Worm (Caenorhabditis elegans) whole organism, L2 larva: ENCODE data around the gene R12B2.6.
A peak's percentile ranks its signal among the peaks of the same experiment; 100 is the strongest.

Experiments used
- C34F6.9 ChIP-seq: fragments of 150-350 bp; optimal IDR thresholded peaks from 2 replicates; lab custom pipeline; 2014; ENCODE audit warnings: missing biosample characterization, missing genetic modification characterization
- F13H6.1 ChIP-seq: sonication (generic microtip); optimal IDR thresholded peaks from 2 replicates; lab custom pipeline; 2016; ENCODE audit warnings: missing genetic modification characterization, missing compliant biosample characterization
- R02D3.7 ChIP-seq: fragments of 150-350 bp; optimal IDR thresholded peaks from 2 replicates; lab custom pipeline; 2014; ENCODE audit warnings: missing biosample characterization, missing genetic modification characterization
- Y55F3AM.14 ChIP-seq: fragments of 200-800 bp; sonication (Bioruptor generic); optimal IDR thresholded peaks from 2 replicates; lab custom pipeline; 2018; ENCODE audit warnings: mild to moderate bottlenecking, missing genetic modification characterization, missing compliant biosample characterization
- ZK546.5 ChIP-seq: sonication (generic microtip); optimal IDR thresholded peaks from 2 replicates; lab custom pipeline; 2017; ENCODE audit warnings: missing biosample characterization, missing genetic modification characterization
- aly-2 ChIP-seq: fragments of 150-350 bp; optimal IDR thresholded peaks from 2 replicates; lab custom pipeline; 2014; ENCODE audit warnings: missing biosample characterization, missing genetic modification characterization
- ama-1 ChIP-seq: fragments of 150-350 bp; optimal IDR thresholded peaks from 2 replicates; lab custom pipeline; 2018; ENCODE audit warnings: inconsistent platforms
- blmp-1 ChIP-seq: sonication (generic microtip); optimal IDR thresholded peaks from 2 replicates; lab custom pipeline; 2017; ENCODE audit warnings: missing genetic modification characterization, mild to moderate bottlenecking, missing compliant biosample characterization, antibody characterized with exemption, moderate library complexity; ENCODE audit not compliant: insufficient read depth
- ceh-82 ChIP-seq: fragments of 150-350 bp; optimal IDR thresholded peaks from 2 replicates; lab custom pipeline; 2014; ENCODE audit warnings: missing biosample characterization, missing genetic modification characterization
- dmd-4 ChIP-seq: sonication (generic microtip); optimal IDR thresholded peaks from 2 replicates; lab custom pipeline; 2017; ENCODE audit warnings: missing biosample characterization, missing genetic modification characterization
- egl-27 ChIP-seq: sonication (generic microtip); optimal IDR thresholded peaks from 3 replicates; lab custom pipeline; 2017; ENCODE audit warnings: missing biosample characterization, missing genetic modification reagents, missing genetic modification characterization
- elt-1 ChIP-seq: fragments of 150-350 bp; optimal IDR thresholded peaks from 2 replicates; lab custom pipeline; 2014; ENCODE audit warnings: missing biosample characterization, missing genetic modification characterization
- elt-3 ChIP-seq: sonication (generic microtip); optimal IDR thresholded peaks from 2 replicates; lab custom pipeline; 2017; ENCODE audit warnings: missing biosample characterization, missing genetic modification characterization
- fos-1 ChIP-seq: fragments of 150-350 bp; optimal IDR thresholded peaks from 2 replicates; lab custom pipeline; 2014; ENCODE audit warnings: missing biosample characterization, missing genetic modification characterization
- gmeb-1 ChIP-seq: fragments of 150-350 bp; optimal IDR thresholded peaks from 2 replicates; lab custom pipeline; 2014; ENCODE audit warnings: missing biosample characterization, missing genetic modification characterization
- lin-11 ChIP-seq: fragments of 150-350 bp; sonication (generic microtip); optimal IDR thresholded peaks from 2 replicates; lab custom pipeline; 2014; ENCODE audit warnings: missing biosample characterization, missing genetic modification characterization, inconsistent platforms, mixed read lengths
- lin-13 ChIP-seq: fragments of 150-350 bp; optimal IDR thresholded peaks from 2 replicates; lab custom pipeline; 2014; ENCODE audit warnings: missing biosample characterization, missing genetic modification reagents, missing genetic modification characterization
- lsy-2 ChIP-seq, 2 experiments: fragments of 150-350 bp in 1 of 2; sonication (generic microtip) in 1 of 2; optimal IDR thresholded peaks; 2 replicates each; lab custom pipeline; 2014 to 2017; ENCODE audit warnings: missing biosample characterization in 2 of 2, missing genetic modification characterization in 2 of 2
- mab-5 ChIP-seq: fragments of 150-350 bp; optimal IDR thresholded peaks from 2 replicates; lab custom pipeline; 2014; ENCODE audit warnings: missing biosample characterization, missing genetic modification characterization
- mbf-1 ChIP-seq: sonication (generic microtip); optimal IDR thresholded peaks from 2 replicates; lab custom pipeline; 2017; ENCODE audit warnings: missing biosample characterization, missing genetic modification characterization
- mdl-1 ChIP-seq, 2 experiments: fragments of 150-350 bp in 1 of 2; sonication (generic microtip) in 1 of 2; optimal IDR thresholded peaks; 2 replicates each; lab custom pipeline; 2017; ENCODE audit warnings: missing biosample characterization in 2 of 2, missing genetic modification characterization in 2 of 2
- nhr-10 ChIP-seq: sonication (generic microtip); optimal IDR thresholded peaks from 2 replicates; lab custom pipeline; 2017; ENCODE audit warnings: missing biosample characterization, missing genetic modification characterization
- nhr-11 ChIP-seq: fragments of 150-350 bp; optimal IDR thresholded peaks from 2 replicates; lab custom pipeline; 2014; ENCODE audit warnings: missing biosample characterization, missing genetic modification characterization
- nhr-12 ChIP-seq: fragments of 150-350 bp; optimal IDR thresholded peaks from 2 replicates; lab custom pipeline; 2014; ENCODE audit warnings: missing biosample characterization, missing genetic modification characterization
- nhr-129 ChIP-seq: fragments of 150-350 bp; optimal IDR thresholded peaks from 2 replicates; lab custom pipeline; 2014; ENCODE audit warnings: missing biosample characterization, missing genetic modification characterization
- nhr-21 ChIP-seq: fragments of 150-350 bp; optimal IDR thresholded peaks from 2 replicates; lab custom pipeline; 2014; ENCODE audit warnings: missing biosample characterization, missing genetic modification characterization
- nhr-23 ChIP-seq: fragments of 150-350 bp; optimal IDR thresholded peaks from 2 replicates; lab custom pipeline; 2014; ENCODE audit warnings: missing biosample characterization, missing genetic modification reagents, missing genetic modification characterization
- nhr-237 ChIP-seq: fragments of 150-350 bp; optimal IDR thresholded peaks from 2 replicates; lab custom pipeline; 2014; ENCODE audit warnings: missing biosample characterization, missing genetic modification characterization
- nhr-25 ChIP-seq: fragments of 150-350 bp; sonication (generic microtip); optimal IDR thresholded peaks from 3 replicates; lab custom pipeline; 2014; ENCODE audit warnings: missing biosample characterization, missing genetic modification characterization
- nhr-6 ChIP-seq: fragments of 150-350 bp; optimal IDR thresholded peaks from 2 replicates; lab custom pipeline; 2014; ENCODE audit warnings: missing biosample characterization, missing genetic modification characterization
- nhr-77 ChIP-seq: fragments of 150-350 bp; optimal IDR thresholded peaks from 2 replicates; lab custom pipeline; 2014; ENCODE audit warnings: missing biosample characterization, missing genetic modification characterization
- peb-1 ChIP-seq: fragments of 150-350 bp; optimal IDR thresholded peaks from 2 replicates; lab custom pipeline; 2014; ENCODE audit warnings: missing biosample characterization, missing genetic modification characterization
- sem-4 ChIP-seq: fragments of 150-350 bp; optimal IDR thresholded peaks from 2 replicates; lab custom pipeline; 2014; ENCODE audit warnings: missing biosample characterization, missing genetic modification reagents, missing genetic modification characterization
- skn-1 ChIP-seq: sonication (generic microtip); optimal IDR thresholded peaks from 2 replicates; lab custom pipeline; 2017; ENCODE audit warnings: missing biosample characterization, missing genetic modification characterization
- sma-3 ChIP-seq: sonication (generic microtip); optimal IDR thresholded peaks from 2 replicates; lab custom pipeline; 2016; ENCODE audit warnings: missing genetic modification reagents, missing genetic modification characterization, missing compliant biosample characterization
- sma-9 ChIP-seq, 2 experiments: fragments of 150-350 bp in 1 of 2; sonication (generic microtip) in 1 of 2; optimal IDR thresholded peaks; 2 replicates each; lab custom pipeline; 2014 to 2016; ENCODE audit warnings: missing genetic modification characterization in 2 of 2, mild to moderate bottlenecking in 1 of 2, missing biosample characterization in 1 of 2, missing compliant biosample characterization in 1 of 2, missing genetic modification reagents in 1 of 2, moderate library complexity in 1 of 2
- snpc-4 ChIP-seq: fragments of 150-350 bp; optimal IDR thresholded peaks from 2 replicates; lab custom pipeline; 2014; ENCODE audit warnings: missing biosample characterization, missing genetic modification characterization
- unc-39 ChIP-seq: fragments of 150-350 bp; optimal IDR thresholded peaks from 2 replicates; lab custom pipeline; 2014; ENCODE audit warnings: missing biosample characterization, missing genetic modification characterization
- unc-62 ChIP-seq: fragments of 150-350 bp; optimal IDR thresholded peaks from 2 replicates; lab custom pipeline; 2014; ENCODE audit warnings: missing biosample characterization, missing genetic modification reagents, missing genetic modification characterization
- ztf-1 ChIP-seq: fragments of 200-800 bp; sonication (Bioruptor generic); conservative IDR thresholded peaks from 2 replicates; pipeline ENCODE4 v1.3.6; 2022; ENCODE audit warnings: missing genetic modification characterization, missing compliant biosample characterization
- ztf-4 ChIP-seq: fragments of 150-350 bp; optimal IDR thresholded peaks from 2 replicates; lab custom pipeline; 2014; ENCODE audit warnings: missing biosample characterization, missing genetic modification characterization

Gene R12B2.6

ce11 chrIII:5822816-5823215 lies 11.1 kb downstream of the R12B2.6 start:
- TF ChIP-seq ZK546.5 (tag; lab: Kevin White, UChicago) (no peak), lin-13 (no peak), mdl-1 (tag; optimal IDR thresholded peaks at IDR 0.05; lab: Kevin White, UChicago) (no peak), elt-3 (tag; lab: Kevin White, UChicago) (no peak), mab-5 (tag; lab: Kevin White, UChicago) (no peak)

ce11 chrIII:5815932-5816331 lies 18.0 kb downstream of the R12B2.6 start, which contains the start of gene sma-4:
Gene sma-4 (plus strand): TSS chrIII:5816232.
- TF ChIP-seq nhr-11 (tag; lab: Kevin White, UChicago) (no peak), nhr-25 (no peak), blmp-1 (no peak), egl-27 (tag; lab: Kevin White, UChicago) (no peak), aly-2 (tag; lab: Kevin White, UChicago) (no peak), F13H6.1 (tag; lab: Kevin White, UChicago) (no peak), nhr-129 (tag; lab: Kevin White, UChicago) (no peak), mbf-1 (tag; lab: Kevin White, UChicago) (no peak)

ce11 chrIII:5814799-5815198 lies 19.2 kb downstream of the R12B2.6 start, which contains the start of gene R12B2.7:
Gene R12B2.7 (plus strand): TSS chrIII:5815045.
- peak; percentile 48 for TF ChIP-seq sma-9 (GFP tag; optimal IDR thresholded peaks at IDR 0.05; lab: Kevin White, UChicago)
- no peak for TF ChIP-seq sma-9 (tag; optimal IDR thresholded peaks at IDR 0.05; lab: Kevin White, UChicago)
- no peak for TF ChIP-seq lin-13
- TF ChIP-seq sma-3 (GFP tag; lab: Kevin White, UChicago), result peak; percentile 34
- peak; percentile 11 for TF ChIP-seq F13H6.1 (tag; lab: Kevin White, UChicago)
- TF ChIP-seq nhr-25, result peak; percentile 6
- peak; percentile 15 for TF ChIP-seq nhr-21

DNA sequence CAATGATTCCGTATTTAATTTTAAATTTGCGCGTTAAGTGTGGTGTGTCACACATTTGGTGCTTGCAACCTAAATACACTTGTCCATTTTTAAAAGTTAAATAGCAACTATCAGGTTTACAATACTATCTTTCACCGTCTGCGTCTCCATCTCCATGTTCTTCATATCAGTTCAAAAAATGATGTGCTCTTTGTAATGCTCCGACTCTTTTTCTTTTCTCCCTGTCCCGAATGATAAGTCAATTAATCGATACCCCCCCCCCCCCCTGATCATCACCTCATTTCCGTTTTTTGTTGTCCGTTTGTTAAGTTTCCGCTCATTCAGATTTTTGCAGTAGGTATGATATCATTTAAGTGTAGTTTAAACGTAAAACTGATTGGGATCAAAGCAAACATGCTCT lies 19.9 kb downstream of the R12B2.6 start:
- peak; percentile 64 for TF ChIP-seq sma-9 (GFP tag; optimal IDR thresholded peaks at IDR 0.05; lab: Kevin White, UChicago)
- no peak for TF ChIP-seq sma-9 (tag; optimal IDR thresholded peaks at IDR 0.05; lab: Kevin White, UChicago)
- TF ChIP-seq fos-1 (tag; lab: Kevin White, UChicago), result peak; percentile 25
- TF ChIP-seq C34F6.9 (tag; lab: Kevin White, UChicago), result no peak
- TF ChIP-seq, all 48 proteins: peak for 2

DNA sequence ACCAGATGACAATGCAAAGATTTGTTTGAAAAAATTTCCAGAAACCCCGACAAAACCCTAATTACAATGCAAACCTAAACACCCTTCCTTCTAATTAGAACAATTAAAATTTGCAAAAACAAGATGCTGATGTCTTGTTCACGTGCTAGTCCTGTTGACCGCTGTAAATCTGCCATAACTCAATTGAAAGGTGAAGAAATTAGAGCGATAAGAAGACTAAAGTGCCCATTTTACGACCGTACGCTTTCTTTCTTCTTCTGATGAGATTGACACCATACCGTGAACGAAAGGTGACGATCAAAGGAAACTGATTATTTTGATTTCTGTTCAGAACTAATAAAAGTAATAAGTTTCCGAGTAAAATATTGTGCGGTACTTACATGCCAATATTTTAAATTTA lies 20.5 kb downstream of the R12B2.6 start:
- TF ChIP-seq sem-4 (peak; percentile 2), sma-9 (GFP tag; optimal IDR thresholded peaks at IDR 0.05; lab: Kevin White, UChicago) (no peak), sma-9 (tag; optimal IDR thresholded peaks at IDR 0.05; lab: Kevin White, UChicago) (no peak)

DNA sequence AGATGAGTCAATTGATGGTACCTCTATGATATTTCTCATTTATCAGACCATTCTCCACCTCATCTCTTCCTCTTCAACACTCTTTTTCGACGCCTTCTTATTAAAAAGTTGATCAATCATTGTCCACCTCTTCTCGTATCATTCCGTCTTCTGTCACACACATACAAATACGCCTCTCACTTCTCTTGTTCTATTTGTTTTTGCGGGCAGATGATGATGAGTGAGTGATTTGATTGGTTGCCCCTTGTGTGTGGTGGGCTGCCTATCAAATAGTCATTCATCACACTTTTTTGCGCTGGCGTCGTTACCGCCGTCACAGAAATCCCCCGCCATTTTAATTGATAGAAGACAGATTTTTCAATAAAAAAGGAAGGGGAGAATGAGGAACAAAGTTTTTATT lies 21.3 kb downstream of the R12B2.6 start:
- TF ChIP-seq Y55F3AM.14, result no peak
- no peak for TF ChIP-seq blmp-1
- TF ChIP-seq mab-5 (tag; lab: Kevin White, UChicago), result no peak
- no peak for TF ChIP-seq ama-1 (lab: Kevin White, UChicago)
- no peak for TF ChIP-seq nhr-77 (tag; lab: Kevin White, UChicago)
- TF ChIP-seq peb-1 (tag; lab: Kevin White, UChicago), result no peak
- peak; percentile 75 for TF ChIP-seq sma-3 (GFP tag; lab: Kevin White, UChicago)
- TF ChIP-seq elt-3 (tag; lab: Kevin White, UChicago), result no peak
- TF ChIP-seq ceh-82 (tag; lab: Kevin White, UChicago), result no peak
- TF ChIP-seq ztf-1 (GFP tag; lab: Robert Waterston, UW), result no peak
- TF ChIP-seq nhr-23 (tag; lab: Kevin White, UChicago), result no peak
- TF ChIP-seq elt-1, result no peak
- peak; percentile 33 for TF ChIP-seq nhr-25
- TF ChIP-seq dmd-4 (tag; lab: Kevin White, UChicago), result no peak
- no peak for TF ChIP-seq nhr-12 (tag; lab: Kevin White, UChicago)
- no peak for TF ChIP-seq lin-13
- no peak for TF ChIP-seq R02D3.7 (tag; lab: Kevin White, UChicago)
- no peak for TF ChIP-seq skn-1
- TF ChIP-seq nhr-237, result no peak
- TF ChIP-seq snpc-4 (tag; lab: Kevin White, UChicago), result no peak
- no peak for TF ChIP-seq egl-27 (tag; lab: Kevin White, UChicago)
- no peak for TF ChIP-seq nhr-10 (tag; lab: Kevin White, UChicago)
- peak; percentile 42 for TF ChIP-seq fos-1 (tag; lab: Kevin White, UChicago)
- no peak for TF ChIP-seq gmeb-1 (tag; lab: Kevin White, UChicago)
- no peak for TF ChIP-seq ztf-4 (tag; lab: Kevin White, UChicago)
- TF ChIP-seq unc-62 (GFP tag; lab: Kevin White, UChicago), result no peak
- TF ChIP-seq sma-9 (GFP tag; optimal IDR thresholded peaks at IDR 0.05; lab: Kevin White, UChicago), result peak; percentile 21
- TF ChIP-seq sma-9 (tag; optimal IDR thresholded peaks at IDR 0.05; lab: Kevin White, UChicago), result no peak
- no peak for TF ChIP-seq unc-39 (tag; lab: Kevin White, UChicago)
- no peak for TF ChIP-seq lin-11
- no peak for TF ChIP-seq lsy-2 (tag; optimal IDR thresholded peaks at IDR 0.05; lab: Kevin White, UChicago)
- no peak for TF ChIP-seq sem-4
- TF ChIP-seq nhr-11 (tag; lab: Kevin White, UChicago), result no peak
- peak; percentile 33 for TF ChIP-seq nhr-21
- no peak for TF ChIP-seq aly-2 (tag; lab: Kevin White, UChicago)
- TF ChIP-seq C34F6.9 (tag; lab: Kevin White, UChicago), result no peak
- TF ChIP-seq nhr-6, result no peak
